Fruit fly (Drosophila melanogaster) whole organism, embryonic: Measurements from ENCODE around the gene RpS14a.
A peak's percentile ranks its signal among the peaks of the same experiment; 100 is the strongest.

Source experiments
- Antp ChIP-seq: fragments of 200-800 bp; sonication (Bioruptor generic); optimal IDR thresholded peaks from 3 replicates; lab custom pipeline; 2016; ENCODE audit warnings: missing biosample characterization, missing genetic modification characterization
- Bgb ChIP-seq: fragments of 200-800 bp; sonication (Bioruptor generic); IDR thresholded peaks from 2 replicates; pipeline ENCODE4 v1.3.6; 2022; ENCODE audit warnings: missing biosample characterization, missing genetic modification characterization; ENCODE audit not compliant: partially characterized antibody
- CG10321 ChIP-seq: fragments of 200-800 bp; sonication (Bioruptor generic); IDR thresholded peaks from 2 replicates; pipeline ENCODE4 v1.3.6; 2022; ENCODE audit warnings: missing biosample characterization, missing genetic modification characterization
- CG11723 ChIP-seq: fragments of 200-800 bp; sonication (Bioruptor generic); optimal IDR thresholded peaks from 2 replicates; lab custom pipeline; 2017; ENCODE audit warnings: missing biosample characterization, mild to moderate bottlenecking, missing genetic modification characterization
- CG12155 ChIP-seq: fragments of 200-800 bp; sonication (Bioruptor generic); optimal IDR thresholded peaks from 3 replicates; lab custom pipeline; 2016; ENCODE audit warnings: missing biosample characterization, missing genetic modification characterization
- CG12659 ChIP-seq: fragments of 200-800 bp; sonication (Bioruptor generic); optimal IDR thresholded peaks from 3 replicates; lab custom pipeline; 2017; ENCODE audit warnings: mild to moderate bottlenecking, missing biosample characterization, missing genetic modification reagents, missing genetic modification characterization
- CG12769 ChIP-seq: fragments of 200-800 bp; sonication (Bioruptor generic); optimal IDR thresholded peaks from 2 replicates; lab custom pipeline; 2019; ENCODE audit warnings: missing biosample characterization, mild to moderate bottlenecking, missing genetic modification characterization, moderate library complexity
- CG15269 ChIP-seq: fragments of 200-800 bp; sonication (Bioruptor generic); optimal IDR thresholded peaks from 2 replicates; lab custom pipeline; 2018; ENCODE audit warnings: missing biosample characterization, mild to moderate bottlenecking, missing genetic modification characterization, moderate library complexity
- CG1529 ChIP-seq: fragments of 200-800 bp; sonication (Bioruptor generic); optimal IDR thresholded peaks from 3 replicates; lab custom pipeline; 2018; ENCODE audit warnings: missing biosample characterization, missing genetic modification characterization
- CG31388 ChIP-seq: fragments of 200-800 bp; sonication (Bioruptor generic); optimal IDR thresholded peaks from 2 replicates; lab custom pipeline; 2016; ENCODE audit warnings: missing biosample characterization, missing genetic modification characterization
- CG31441 ChIP-seq: fragments of 200-800 bp; sonication (Bioruptor generic); IDR thresholded peaks from 2 replicates; pipeline ENCODE4 v1.3.6; 2022; ENCODE audit warnings: missing biosample characterization, missing genetic modification characterization
- CG34224 ChIP-seq: fragments of 200-800 bp; sonication (Bioruptor generic); IDR thresholded peaks from 3 replicates; pipeline ENCODE4 v1.3.6; 2022; ENCODE audit warnings: missing biosample characterization, missing genetic modification characterization; ENCODE audit not compliant: partially characterized antibody
- CG34422 ChIP-seq: fragments of 200-800 bp; sonication (Bioruptor generic); IDR thresholded peaks from 3 replicates; pipeline ENCODE4 v1.3.6; 2022; ENCODE audit warnings: missing biosample characterization, missing genetic modification characterization
- CG4282 ChIP-seq: fragments of 200-800 bp; sonication (Bioruptor generic); optimal IDR thresholded peaks from 2 replicates; lab custom pipeline; 2016; ENCODE audit warnings: missing biosample characterization, missing genetic modification characterization
- CG6689 ChIP-seq: fragments of 200-800 bp; sonication (Bioruptor generic); IDR thresholded peaks from 2 replicates; pipeline ENCODE4 v1.3.6; 2022; ENCODE audit warnings: missing biosample characterization, missing genetic modification characterization
- CG8290 ChIP-seq, 3 experiments: fragments of 200-800 bp; sonication (Bioruptor generic); optimal IDR thresholded peaks; 2 replicates each; lab custom pipeline; 2016 to 2019; ENCODE audit warnings: missing biosample characterization in 3 of 3, missing genetic modification characterization in 3 of 3, mild to moderate bottlenecking in 2 of 3, moderate library complexity in 1 of 3
- CG8765 ChIP-seq: fragments of 200-800 bp; sonication (Bioruptor generic); IDR thresholded peaks from 2 replicates; pipeline ENCODE4 v1.3.6; 2022; ENCODE audit warnings: missing biosample characterization, missing genetic modification characterization
- CG9876 ChIP-seq: fragments of 200-800 bp; sonication (Bioruptor generic); optimal IDR thresholded peaks from 2 replicates; lab custom pipeline; 2016; ENCODE audit warnings: missing biosample characterization, missing genetic modification characterization
- CG9932 ChIP-seq: fragments of 200-800 bp; sonication (Bioruptor generic); IDR thresholded peaks from 2 replicates; pipeline ENCODE4 v1.3.6; 2022; ENCODE audit warnings: missing biosample characterization, missing genetic modification characterization
- D ChIP-seq, 2 experiments: fragments of 200-800 bp in 1 of 2; fragments of >200 bp in 1 of 2; sonication (Bioruptor generic) in 1 of 2; optimal IDR thresholded peaks; 2 replicates in 1 of 2; 3 replicates in 1 of 2; lab custom pipeline; 2017; ENCODE audit warnings: mild to moderate bottlenecking in 1 of 2, missing biosample characterization in 1 of 2, missing genetic modification characterization in 1 of 2, missing genetic modification reagents in 1 of 2
- E2f1 ChIP-seq: fragments of 200-800 bp; sonication (Bioruptor generic); IDR thresholded peaks from 2 replicates; pipeline ENCODE4 v1.3.6; 2022; ENCODE audit warnings: missing biosample characterization, missing genetic modification characterization
- Ets97D ChIP-seq: fragments of 200-800 bp; sonication (Bioruptor generic); optimal IDR thresholded peaks from 3 replicates; lab custom pipeline; 2016; ENCODE audit warnings: missing biosample characterization, missing genetic modification characterization
- Fer1 ChIP-seq: fragments of 200-800 bp; sonication (Bioruptor generic); optimal IDR thresholded peaks from 2 replicates; lab custom pipeline; 2017; ENCODE audit warnings: missing biosample characterization, mild to moderate bottlenecking, missing genetic modification characterization
- Gug ChIP-seq: fragments of 200-800 bp; sonication (Bioruptor generic); IDR thresholded peaks from 4 replicates; pipeline ENCODE4 v1.3.6; 2022; ENCODE audit warnings: missing biosample characterization, missing genetic modification characterization
- H2.0 ChIP-seq: fragments of 200-800 bp; sonication (Bioruptor generic); IDR thresholded peaks from 2 replicates; pipeline ENCODE4 v1.3.6; 2022; ENCODE audit warnings: missing biosample characterization, missing genetic modification characterization
- Hr3 ChIP-seq: fragments of 200-800 bp; sonication (Bioruptor generic); optimal IDR thresholded peaks from 3 replicates; lab custom pipeline; 2016; ENCODE audit warnings: missing biosample characterization, missing genetic modification characterization
- Meics ChIP-seq: fragments of 200-800 bp; sonication (Bioruptor generic); optimal IDR thresholded peaks from 2 replicates; lab custom pipeline; 2017; ENCODE audit warnings: missing biosample characterization, mild to moderate bottlenecking, missing genetic modification characterization
- Nf-YC ChIP-seq: fragments of 200-800 bp; optimal IDR thresholded peaks from 3 replicates; lab custom pipeline; 2019; ENCODE audit warnings: missing biosample characterization, mild to moderate bottlenecking, missing genetic modification characterization, moderate library complexity
- Trl ChIP-seq, 3 experiments: fragments of >200 bp in 2 of 3; fragments of 200-800 bp in 1 of 3; sonication (Bioruptor generic) in 1 of 3; optimal IDR thresholded peaks; 2 replicates in 1 of 3; 3 replicates in 2 of 3; lab custom pipeline; 2016 to 2017; ENCODE audit warnings: missing biosample characterization in 1 of 3, missing genetic modification characterization in 1 of 3
- Xrp1 ChIP-seq: fragments of 200-800 bp; sonication (Bioruptor generic); IDR thresholded peaks from 2 replicates; pipeline ENCODE4 v1.3.6; 2022; ENCODE audit warnings: missing biosample characterization, missing genetic modification characterization
- ase ChIP-seq: fragments of 200-800 bp; sonication (Bioruptor generic); IDR thresholded peaks from 3 replicates; pipeline ENCODE4 v1.3.6; 2022; ENCODE audit warnings: missing biosample characterization, missing genetic modification characterization
- cato ChIP-seq: fragments of 200-800 bp; sonication (Bioruptor generic); optimal IDR thresholded peaks from 2 replicates; lab custom pipeline; 2016; ENCODE audit warnings: missing biosample characterization, missing genetic modification characterization, borderline replicate concordance
- chif ChIP-seq, 2 experiments: fragments of 200-800 bp; sonication (Bioruptor generic); optimal IDR thresholded peaks; 3 replicates each; lab custom pipeline; 2016; ENCODE audit warnings: missing biosample characterization in 2 of 2, missing genetic modification characterization in 2 of 2
- da ChIP-seq: fragments of 200-800 bp; sonication (Bioruptor generic); optimal IDR thresholded peaks from 2 replicates; lab custom pipeline; 2016; ENCODE audit warnings: missing biosample characterization, missing genetic modification characterization
- danr ChIP-seq: fragments of 200-800 bp; sonication (Bioruptor generic); IDR thresholded peaks from 2 replicates; pipeline ENCODE4 v1.3.6; 2022; ENCODE audit warnings: missing biosample characterization, missing genetic modification characterization
- eyg ChIP-seq: fragments of 200-800 bp; sonication (Bioruptor generic); optimal IDR thresholded peaks from 3 replicates; lab custom pipeline; 2016; ENCODE audit warnings: missing biosample characterization, missing genetic modification characterization
- fd64A ChIP-seq: fragments of 200-800 bp; sonication (Bioruptor generic); optimal IDR thresholded peaks from 3 replicates; lab custom pipeline; 2018; ENCODE audit warnings: missing biosample characterization, mild to moderate bottlenecking, missing genetic modification characterization
- gcm2 ChIP-seq: fragments of 200-800 bp; sonication (Bioruptor generic); optimal IDR thresholded peaks from 2 replicates; lab custom pipeline; 2016; ENCODE audit warnings: missing biosample characterization, missing genetic modification characterization
- gfzf ChIP-seq: fragments of 200-800 bp; sonication (Bioruptor generic); optimal IDR thresholded peaks from 2 replicates; lab custom pipeline; 2016; ENCODE audit warnings: missing biosample characterization, mild to moderate bottlenecking, missing genetic modification characterization, moderate library complexity
- lab ChIP-seq: fragments of 200-800 bp; sonication (Bioruptor generic); optimal IDR thresholded peaks from 3 replicates; lab custom pipeline; 2017; ENCODE audit warnings: missing biosample characterization, missing genetic modification characterization, mild to moderate bottlenecking, moderate library complexity, missing genetic modification reagents
- run ChIP-seq: fragments of 200-800 bp; sonication (Bioruptor generic); optimal IDR thresholded peaks from 3 replicates; lab custom pipeline; 2018; ENCODE audit warnings: missing biosample characterization, mild to moderate bottlenecking, missing genetic modification characterization
- salm ChIP-seq: fragments of 200-800 bp; sonication (Bioruptor generic); optimal IDR thresholded peaks from 2 replicates; lab custom pipeline; 2018; ENCODE audit warnings: missing biosample characterization, mild to moderate bottlenecking, missing genetic modification characterization
- sens ChIP-seq: fragments of 200-800 bp; sonication (Bioruptor generic); peaks from one replicate; lab custom pipeline; 2016; ENCODE audit warnings: missing biosample characterization, missing genetic modification characterization
- seq ChIP-seq: fragments of 200-800 bp; sonication (Bioruptor generic); IDR thresholded peaks from 2 replicates; pipeline ENCODE4 v1.3.6; 2022; ENCODE audit warnings: missing biosample characterization, missing genetic modification characterization
- sisA ChIP-seq: fragments of 200-800 bp; sonication (Bioruptor generic); IDR thresholded peaks from 2 replicates; pipeline ENCODE4 v1.3.6; 2022; ENCODE audit warnings: missing biosample characterization, missing genetic modification characterization
- tgo ChIP-seq: fragments of 200-800 bp; sonication (Bioruptor generic); IDR thresholded peaks from 3 replicates; pipeline ENCODE4 v1.3.6; 2022; ENCODE audit warnings: missing biosample characterization, missing genetic modification characterization
- wek ChIP-seq: fragments of 200-800 bp; sonication (Bioruptor generic); optimal IDR thresholded peaks from 3 replicates; lab custom pipeline; 2018; ENCODE audit warnings: missing biosample characterization, mild to moderate bottlenecking, missing genetic modification characterization, moderate library complexity
- zen2 ChIP-seq: fragments of 200-800 bp; sonication (Bioruptor generic); IDR thresholded peaks from 3 replicates; pipeline ENCODE4 v1.3.6; 2022; ENCODE audit warnings: missing biosample characterization, missing genetic modification characterization; ENCODE audit not compliant: partially characterized antibody
- zf30C ChIP-seq: fragments of 200-800 bp; sonication (Bioruptor generic); optimal IDR thresholded peaks from 3 replicates; lab custom pipeline; 2018; ENCODE audit warnings: missing biosample characterization, mild to moderate bottlenecking, missing genetic modification characterization

Gene RpS14a

DNA sequence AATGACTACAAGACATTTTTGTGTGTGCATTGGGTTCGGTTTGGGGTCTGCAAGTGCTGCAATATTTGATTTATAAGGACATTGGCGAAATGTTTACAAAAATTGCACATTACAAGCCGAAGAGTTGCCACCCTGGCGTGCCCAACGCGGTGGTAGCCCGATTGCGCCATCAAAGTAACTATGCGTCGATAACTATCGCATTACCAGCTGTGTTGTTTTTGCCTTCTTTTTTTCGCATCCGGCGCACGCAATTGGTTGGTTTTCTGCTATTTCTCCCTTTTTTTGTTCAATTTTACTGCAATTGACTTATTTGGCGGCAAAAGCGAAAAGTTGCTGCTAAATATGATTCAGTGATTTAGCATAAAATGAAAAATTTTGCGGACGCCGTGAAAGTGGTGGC, 1.1 kb downstream of the RpS14a start, which contains the start of gene RpS14b (continued):
- no peak for TF ChIP-seq Xrp1
- TF ChIP-seq CG10321 (GFP tag; lab: Robert Waterston, UW) = peak; percentile 42; the same call in 1 of the 2 replicates
- peak; percentile 55 for TF ChIP-seq gcm2 (GFP tag; lab: Kevin White, UChicago)
- TF ChIP-seq Ets97D (GFP tag; lab: Kevin White, UChicago) = peak; percentile 98
- peak; percentile 67; the same call in 2 of the 3 replicates for TF ChIP-seq ase (GFP tag; lab: Robert Waterston, UW)
- peak; percentile 33 for TF ChIP-seq fd64A (GFP tag; lab: Kevin White, UChicago)
- no peak for TF ChIP-seq D (optimal IDR thresholded peaks at IDR 0.05; lab: Kevin White, UChicago)
- no peak for TF ChIP-seq D (GFP tag; optimal IDR thresholded peaks at IDR 0.05; lab: Kevin White, UChicago)
- peak; percentile 44 for TF ChIP-seq gfzf (GFP tag; lab: Kevin White, UChicago)
- peak; percentile 50 for TF ChIP-seq zf30C (GFP tag; lab: Kevin White, UChicago)
- no peak; the same call in 1 of the 2 replicates for TF ChIP-seq seq
- TF ChIP-seq da = peak; percentile 48
- TF ChIP-seq sisA (GFP tag; lab: Robert Waterston, UW) = peak; percentile 24; the same call in 1 of the 2 replicates
- peak; percentile 69 for TF ChIP-seq Nf-YC (tag; lab: Kevin White, UChicago)
- peak; percentile 69 for TF ChIP-seq Bgb
- no peak for TF ChIP-seq Trl (optimal IDR thresholded peaks at IDR 0.05; lab: Kevin White, UChicago)
- TF ChIP-seq Trl (GFP tag; optimal IDR thresholded peaks at IDR 0.05; lab: Kevin White, UChicago) = peak; percentile 69
- TF ChIP-seq E2f1 (GFP tag; lab: Robert Waterston, UW) = peak; percentile 36; the same call in 1 of the 2 replicates
- peak; percentile 5 to 52 for TF ChIP-seq chif (GFP tag; optimal IDR thresholded peaks at IDR 0.05; lab: Kevin White, UChicago)
- no peak for TF ChIP-seq CG12155
- peak; percentile 37 for TF ChIP-seq CG12769 (tag; lab: Kevin White, UChicago)
- TF ChIP-seq CG15269 (tag; lab: Kevin White, UChicago) = peak; percentile 61
- no peak for TF ChIP-seq cato
- TF ChIP-seq tgo = peak; percentile 56; the same call in 2 of the 3 replicates
- peak; percentile 15 for TF ChIP-seq CG11723 (GFP tag; lab: Kevin White, UChicago)
- TF ChIP-seq wek (GFP tag; lab: Kevin White, UChicago) = peak; percentile 24
- TF ChIP-seq CG6689 (GFP tag; lab: Robert Waterston, UW) = no peak
- TF ChIP-seq CG34224 (GFP tag; lab: Robert Waterston, UW) = peak; percentile 76
- TF ChIP-seq H2.0 = peak; percentile 52; the same call in 1 of the 2 replicates
- TF ChIP-seq Antp (GFP tag; lab: Kevin White, UChicago) = peak; percentile 54
- peak; percentile 86 for TF ChIP-seq CG34422 (GFP tag; lab: Robert Waterston, UW)
- no peak for TF ChIP-seq CG1529 (GFP tag; lab: Kevin White, UChicago)
- TF ChIP-seq CG31388 = no peak
- peak; percentile 88 for TF ChIP-seq sens (GFP tag; lab: Kevin White, UChicago)
- peak; percentile 40; the same call in 1 of the 4 replicates for TF ChIP-seq Gug
- peak; percentile 90 for TF ChIP-seq CG12659 (GFP tag; lab: Kevin White, UChicago)
- TF ChIP-seq CG8765 = no peak; the same call in 1 of the 2 replicates
- peak; percentile 87 for TF ChIP-seq lab (GFP tag; lab: Kevin White, UChicago)
- TF ChIP-seq zen2 = peak; percentile 62; the same call in 1 of the 3 replicates
- no peak for TF ChIP-seq run (tag; lab: Kevin White, UChicago)
- 0 out of 2 replicates have a peak, but pooled peaks have one; percentile 13 for TF ChIP-seq danr
- TF ChIP-seq eyg (GFP tag; lab: Kevin White, UChicago) = peak; percentile 29
- no peak for TF ChIP-seq salm (tag; lab: Kevin White, UChicago)
- TF ChIP-seq CG9876 (GFP tag; lab: Kevin White, UChicago) = no peak
- TF ChIP-seq CG9932 (GFP tag; lab: Robert Waterston, UW) = peak; percentile 69
- peak; percentile 42 for TF ChIP-seq CG4282 (GFP tag; lab: Kevin White, UChicago)
- peak; percentile 77 for TF ChIP-seq Fer1
- TF ChIP-seq Meics (GFP tag; lab: Kevin White, UChicago) = peak; percentile 85
- TF ChIP-seq CG31441 (GFP tag; lab: Robert Waterston, UW) = 0 out of 2 replicates have a peak, but pooled peaks have one; percentile 27
- no peak for TF ChIP-seq Hr3 (GFP tag; lab: Kevin White, UChicago)
- TF ChIP-seq CG8290 (GFP tag; optimal IDR thresholded peaks at IDR 0.05; lab: Kevin White, UChicago) = peak; percentile 15
- TF ChIP-seq CG8290 (tag; optimal IDR thresholded peaks at IDR 0.05; lab: Kevin White, UChicago) = peak in 1 of 2 experiments; percentile 88
